Worm (Caenorhabditis elegans) whole organism, L1 larva: ENCODE results near the gene R151.1.

Experiments
- aly-2 ChIP-seq: fragments of 150-350 bp; optimal IDR thresholded peaks from 2 replicates; lab custom pipeline; 2014; ENCODE audit warnings: missing biosample characterization, missing genetic modification characterization
- hlh-4 ChIP-seq: sonication (generic microtip); optimal IDR thresholded peaks from 2 replicates; lab custom pipeline; 2016; ENCODE audit warnings: mild to moderate bottlenecking, missing genetic modification characterization, missing compliant biosample characterization
- nhr-77 ChIP-seq: fragments of 150-350 bp; optimal IDR thresholded peaks from 2 replicates; lab custom pipeline; 2014; ENCODE audit warnings: missing biosample characterization, missing genetic modification characterization

ce11 chrIII:7198838-7199237 lies 17.5 kb upstream of the R151.1 start, which contains the start of gene pfd-5:
- no peak for TF ChIP-seq nhr-77 (tag; lab: Kevin White, UChicago)
- no peak for TF ChIP-seq aly-2
- no peak for TF ChIP-seq hlh-4 (tag; lab: Kevin White, UChicago)
